Fruit fly (Drosophila melanogaster) whole organism, prepupa: ENCODE measurements around the gene CG4325.

ENCODE experiments used
- CG8119 ChIP-seq: fragments of 200-800 bp; sonication (Bioruptor generic); IDR thresholded peaks from 3 replicates; pipeline ENCODE4 v1.3.6; 2022; ENCODE audit warnings: missing biosample characterization, missing genetic modification characterization
- Eip78C ChIP-seq: fragments of 200-800 bp; sonication (Bioruptor generic); peaks from one replicate; lab custom pipeline; 2016; ENCODE audit warnings: missing biosample characterization, missing genetic modification characterization
- Eip93F ChIP-seq: fragments of 200-800 bp; sonication (Bioruptor generic); optimal IDR thresholded peaks from 2 replicates; lab custom pipeline; 2016; ENCODE audit warnings: missing biosample characterization, mild to moderate bottlenecking, missing genetic modification characterization
- Sox102F ChIP-seq: fragments of 200-800 bp; sonication (Bioruptor generic); optimal IDR thresholded peaks from 2 replicates; lab custom pipeline; 2016; ENCODE audit warnings: missing biosample characterization, mild to moderate bottlenecking, missing genetic modification characterization

DNA sequence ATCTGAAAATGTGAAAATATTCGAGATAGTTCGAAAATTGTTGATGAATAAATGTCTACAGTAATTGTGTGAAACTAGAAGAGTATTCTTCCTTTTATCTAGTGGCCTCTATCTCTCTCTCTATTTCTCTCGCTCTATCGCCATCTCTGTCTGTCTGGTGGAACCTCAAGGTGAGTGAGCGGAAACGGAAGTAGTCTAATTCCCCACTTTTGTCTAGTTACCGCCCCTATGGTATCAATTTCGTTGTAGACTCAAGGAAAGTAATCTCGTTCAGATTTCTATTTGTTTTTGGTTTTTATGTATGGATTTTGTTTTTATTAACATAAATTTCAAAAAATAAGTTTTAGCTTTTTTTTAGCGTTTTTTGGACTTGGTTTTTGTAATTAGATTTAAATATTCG is 18.8 kb downstream of the CG4325 start:
- TF ChIP-seq CG8119 (GFP tag; lab: Robert Waterston, UW): no peak
- TF ChIP-seq Eip78C (GFP tag; lab: Kevin White, UChicago): no peak
- TF ChIP-seq Eip93F (GFP tag; lab: Kevin White, UChicago): no peak
- no peak for TF ChIP-seq Sox102F (GFP tag; lab: Kevin White, UChicago)
